Fruit fly (Drosophila melanogaster) Kc167 (cell line): ENCODE results near the gene CG15549.

Experiments used
- Myc ChIP-seq: fragments of >200 bp; optimal IDR thresholded peaks from 2 replicates; lab custom pipeline; 2017; ENCODE audit warnings: missing external identifiers
- Sin3A ChIP-seq: fragments of >200 bp; optimal IDR thresholded peaks from 2 replicates; lab custom pipeline; 2018; ENCODE audit warnings: missing external identifiers
- psq ChIP-seq: fragments of >200 bp; optimal IDR thresholded peaks from 2 replicates; lab custom pipeline; 2017; ENCODE audit warnings: missing external identifiers

DNA sequence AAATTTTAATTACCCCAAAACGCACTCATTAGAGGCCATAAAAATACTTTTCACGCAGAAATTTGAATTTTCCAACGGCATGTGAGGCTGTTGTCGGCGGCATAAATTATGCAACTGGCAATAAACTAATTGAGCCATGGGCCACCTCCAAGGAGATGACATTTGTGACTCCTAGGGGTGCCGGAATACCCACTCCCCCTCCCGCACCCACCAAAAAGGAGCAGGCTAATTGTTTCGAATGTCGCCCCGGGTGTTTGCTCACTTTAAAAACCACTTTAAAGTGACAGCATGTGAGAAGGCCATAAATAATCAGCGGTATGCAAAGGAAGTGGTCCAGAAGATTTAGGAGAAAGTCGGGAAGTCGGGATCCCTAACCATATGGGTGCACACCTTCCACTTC lies 13.9 kb downstream of the CG15549 start:
- TF ChIP-seq Sin3A (no peak), psq (lab: Kevin White, UChicago) (no peak), Myc (lab: Kevin White, UChicago) (no peak)
